Worm (Caenorhabditis elegans): Measurements from ENCODE around the gene ast-1.

The ast-1 gene

ce11 chrII:4094030-4094846 is 40.9 kb downstream of the ast-1 start:
- TF ChIP-seq lir-1 (GFP tag; conservative IDR thresholded peaks at IDR 0.05) (no peak; the same call in 1 of the 2 replicates), efl-1 (GFP tag; optimal IDR thresholded peaks at IDR 0.05) (no peak), akir-1 (GFP tag; optimal IDR thresholded peaks at IDR 0.05) (no peak), lin-35 (GFP tag; optimal IDR thresholded peaks at IDR 0.05) (no peak), let-607 (tag; optimal IDR thresholded peaks at IDR 0.05) (no peak), sptf-2 (GFP tag; optimal IDR thresholded peaks at IDR 0.05) (no peak), F10E7.11 (tag; optimal IDR thresholded peaks at IDR 0.05) (no peak), snpc-3.4 (tag; optimal IDR thresholded peaks at IDR 0.05) (no peak), rcor-1 (GFP tag; IDR thresholded peaks at IDR 0.05) (no peak), zim-3 (tag; optimal IDR thresholded peaks at IDR 0.05) (no peak), madf-3 (GFP tag; IDR thresholded peaks at IDR 0.05) (peak; percentile 9; the same call in 1 of the 2 replicates), F57C9.4 (tag; optimal IDR thresholded peaks at IDR 0.05) (no peak), hmg-1.2 (GFP tag; IDR thresholded peaks at IDR 0.05) (no peak), ceh-79 (tag; optimal IDR thresholded peaks at IDR 0.05) (no peak), bed-1 (GFP tag; IDR thresholded peaks at IDR 0.05) (no peak), hrde-1 (tag; optimal IDR thresholded peaks at IDR 0.05; ENCODE audit: borderline replicate concordance) (no peak), F23B12.7 (tag; optimal IDR thresholded peaks at IDR 0.05; ENCODE audit: insufficient read depth) (no peak), dpl-1 (GFP tag; optimal IDR thresholded peaks at IDR 0.05) (no peak), dox-1 (GFP tag; IDR thresholded peaks at IDR 0.05) (no peak), B0336.3 (GFP tag; IDR thresholded peaks at IDR 0.05) (no peak), sdz-38 (tag; optimal IDR thresholded peaks at IDR 0.05) (no peak), let-526 (GFP tag; IDR thresholded peaks at IDR 0.05) (no peak), nhr-179 (tag; optimal IDR thresholded peaks at IDR 0.05) (no peak), F37B4.10 (GFP tag; IDR thresholded peaks at IDR 0.05) (no peak), ztf-22 (GFP tag; optimal IDR thresholded peaks at IDR 0.05) (no peak), ccch-3 (GFP tag; optimal IDR thresholded peaks at IDR 0.05) (no peak), egl-44 (GFP tag; IDR thresholded peaks at IDR 0.05) (no peak), hmg-20 (GFP tag; IDR thresholded peaks at IDR 0.05) (no peak), sea-2 (GFP tag; IDR thresholded peaks at IDR 0.05) (no peak), repo-1 (tag; optimal IDR thresholded peaks at IDR 0.05) (peak; percentile 47), snpc-1.3 (tag; optimal IDR thresholded peaks at IDR 0.05; ENCODE audit: insufficient read depth) (no peak), ztf-18 (tag; optimal IDR thresholded peaks at IDR 0.05) (no peak), fkh-3 (tag; optimal IDR thresholded peaks at IDR 0.05) (no peak), mxl-1 (tag; optimal IDR thresholded peaks at IDR 0.05) (no peak), mcd-1 (GFP tag; IDR thresholded peaks at IDR 0.05) (no peak), Y53F4B.3 (GFP tag; IDR thresholded peaks at IDR 0.05) (no peak), lsl-1 (GFP tag; optimal IDR thresholded peaks at IDR 0.05) (no peak), Y67H2A.10 (GFP tag; conservative IDR thresholded peaks at IDR 0.05) (no peak), ZK185.1 (tag; optimal IDR thresholded peaks at IDR 0.05; ENCODE audit: poor library complexity, severe bottlenecking) (no peak), madf-8 (GFP tag; conservative IDR thresholded peaks at IDR 0.05) (no peak), ceh-100 (GFP tag; IDR thresholded peaks at IDR 0.05) (no peak), Y56A3A.18 (GFP tag; IDR thresholded peaks at IDR 0.05) (no peak), pha-4 (tag; optimal IDR thresholded peaks at IDR 0.05) (no peak), F22D6.2 (tag; optimal IDR thresholded peaks at IDR 0.05) (peak; percentile 13), attf-3 (GFP tag; conservative IDR thresholded peaks at IDR 0.05) (no peak), lin-40 (tag; optimal IDR thresholded peaks at IDR 0.05) (no peak), Y53G8AR.9 (GFP tag; conservative IDR thresholded peaks at IDR 0.05) (no peak)
